Worm (Caenorhabditis elegans) whole organism, L4/young adult: ENCODE measurements around the gene fbxb-47.

Source experiments
- W03F9.2 ChIP-seq: fragments of 150-350 bp; optimal IDR thresholded peaks from 2 replicates; lab custom pipeline; 2014; ENCODE audit warnings: missing biosample characterization, missing genetic modification characterization
- dao-5 ChIP-seq: sonication (generic microtip); optimal IDR thresholded peaks from 2 replicates; lab custom pipeline; 2016; ENCODE audit warnings: missing genotype, missing genetic modification characterization, moderate library complexity, missing compliant biosample characterization

ce11 chrII:1691011-1691410 lies 12.3 kb downstream of the fbxb-47 start, which contains the start of gene fbxc-22:
- TF ChIP-seq dao-5 (tag; lab: Kevin White, UChicago) (no peak), W03F9.2 (tag; lab: Kevin White, UChicago) (no peak)
